Fruit fly (Drosophila melanogaster) whole organism, embryonic: ENCODE measurements around the gene CG12728.

Source experiments
- Adf1 ChIP-seq: fragments of 200-800 bp; sonication (Bioruptor generic); IDR thresholded peaks from 2 replicates; pipeline ENCODE4 v1.3.6; 2022; ENCODE audit warnings: missing biosample characterization, missing genetic modification characterization
- Antp ChIP-seq: fragments of 200-800 bp; sonication (Bioruptor generic); optimal IDR thresholded peaks from 3 replicates; lab custom pipeline; 2016; ENCODE audit warnings: missing biosample characterization, missing genetic modification characterization
- Atf6 ChIP-seq: fragments of 200-800 bp; sonication (Bioruptor generic); IDR thresholded peaks from 2 replicates; pipeline ENCODE4 v1.3.6; 2022; ENCODE audit warnings: missing biosample characterization, missing genetic modification characterization
- B-H1 ChIP-seq: fragments of 200-800 bp; sonication (Bioruptor generic); IDR thresholded peaks from 3 replicates; pipeline ENCODE4 v1.3.6; 2022; ENCODE audit warnings: missing biosample characterization, missing genetic modification characterization
- Bteb2 ChIP-seq: fragments of 200-800 bp; sonication (Bioruptor generic); optimal IDR thresholded peaks from 2 replicates; lab custom pipeline; 2016; ENCODE audit warnings: missing biosample characterization, missing genetic modification characterization
- CG10274 ChIP-seq: fragments of 200-800 bp; sonication (Bioruptor generic); optimal IDR thresholded peaks from 3 replicates; lab custom pipeline; 2017; ENCODE audit warnings: missing biosample characterization, mild to moderate bottlenecking, missing genetic modification characterization
- CG11456 ChIP-seq: fragments of 200-800 bp; sonication (Bioruptor generic); IDR thresholded peaks from 3 replicates; pipeline ENCODE4 v1.3.6; 2022; ENCODE audit warnings: missing biosample characterization, missing genetic modification characterization
- CG11695 ChIP-seq: fragments of 200-800 bp; sonication (Bioruptor generic); IDR thresholded peaks from 3 replicates; pipeline ENCODE4 v1.3.6; 2022; ENCODE audit warnings: missing biosample characterization, missing genetic modification characterization
- CG12769 ChIP-seq: fragments of 200-800 bp; sonication (Bioruptor generic); optimal IDR thresholded peaks from 2 replicates; lab custom pipeline; 2019; ENCODE audit warnings: missing biosample characterization, mild to moderate bottlenecking, missing genetic modification characterization, moderate library complexity
- CG14710 ChIP-seq: fragments of 200-800 bp; sonication (Bioruptor generic); optimal IDR thresholded peaks from 3 replicates; lab custom pipeline; 2019; ENCODE audit warnings: missing biosample characterization, mild to moderate bottlenecking, missing genetic modification characterization, moderate library complexity
- CG1529 ChIP-seq: fragments of 200-800 bp; sonication (Bioruptor generic); optimal IDR thresholded peaks from 3 replicates; lab custom pipeline; 2018; ENCODE audit warnings: missing biosample characterization, missing genetic modification characterization
- CG17186 ChIP-seq: fragments of 200-800 bp; sonication (Bioruptor generic); optimal IDR thresholded peaks from 3 replicates; lab custom pipeline; 2017; ENCODE audit warnings: missing biosample characterization, missing genetic modification reagents, missing genetic modification characterization
- CG18764 ChIP-seq: fragments of 200-800 bp; sonication (Bioruptor generic); optimal IDR thresholded peaks from 3 replicates; lab custom pipeline; 2016; ENCODE audit warnings: missing biosample characterization, missing genetic modification characterization
- CG2116 ChIP-seq: fragments of 200-800 bp; sonication (Bioruptor generic); optimal IDR thresholded peaks from 3 replicates; lab custom pipeline; 2018; ENCODE audit warnings: missing biosample characterization, mild to moderate bottlenecking, missing genetic modification characterization
- CG31388 ChIP-seq: fragments of 200-800 bp; sonication (Bioruptor generic); optimal IDR thresholded peaks from 2 replicates; lab custom pipeline; 2016; ENCODE audit warnings: missing biosample characterization, missing genetic modification characterization
- CG31441 ChIP-seq: fragments of 200-800 bp; sonication (Bioruptor generic); IDR thresholded peaks from 2 replicates; pipeline ENCODE4 v1.3.6; 2022; ENCODE audit warnings: missing biosample characterization, missing genetic modification characterization
- CG3407 ChIP-seq: fragments of 200-800 bp; sonication (Bioruptor generic); optimal IDR thresholded peaks from 2 replicates; lab custom pipeline; 2018; ENCODE audit warnings: missing biosample characterization, mild to moderate bottlenecking, missing genetic modification characterization
- CG3726 ChIP-seq: fragments of 200-800 bp; sonication (Bioruptor generic); IDR thresholded peaks from 3 replicates; pipeline ENCODE4, ENCODE4 v1.3.6; 2022; ENCODE audit warnings: missing biosample characterization, missing genetic modification characterization
- CG6175 ChIP-seq: fragments of 200-800 bp; sonication (Bioruptor generic); IDR thresholded peaks from 3 replicates; pipeline ENCODE4 v1.3.6; 2022; ENCODE audit warnings: missing biosample characterization, missing genetic modification characterization
- CG6272 ChIP-seq: fragments of 200-800 bp; sonication (Bioruptor generic); IDR thresholded peaks from 2 replicates; pipeline ENCODE4 v1.3.6; 2022; ENCODE audit warnings: missing biosample characterization, missing genetic modification characterization
- CG6765 ChIP-seq: fragments of 200-800 bp; sonication (Bioruptor generic); optimal IDR thresholded peaks from 3 replicates; lab custom pipeline; 2017; ENCODE audit warnings: missing biosample characterization, mild to moderate bottlenecking, missing genetic modification characterization
- CG6791 ChIP-seq: fragments of 200-800 bp; sonication (Bioruptor generic); IDR thresholded peaks from 3 replicates; pipeline ENCODE4 v1.3.6; 2022; ENCODE audit warnings: missing biosample characterization, missing genetic modification characterization; ENCODE audit not compliant: partially characterized antibody
- CG7271 ChIP-seq: fragments of 200-800 bp; sonication (Bioruptor generic); optimal IDR thresholded peaks from 2 replicates; lab custom pipeline; 2018; ENCODE audit warnings: missing biosample characterization, mild to moderate bottlenecking, missing genetic modification characterization, moderate library complexity
- D19B ChIP-seq: fragments of 200-800 bp; sonication (Bioruptor generic); optimal IDR thresholded peaks from 2 replicates; lab custom pipeline; 2017; ENCODE audit warnings: missing biosample characterization, mild to moderate bottlenecking, missing genetic modification characterization
- HHEX ChIP-seq: fragments of 200-800 bp; sonication (Bioruptor generic); optimal IDR thresholded peaks from 3 replicates; lab custom pipeline; 2017; ENCODE audit warnings: missing biosample characterization, mild to moderate bottlenecking, missing genetic modification characterization, missing genetic modification reagents
- HLH4C ChIP-seq: fragments of 200-800 bp; sonication (Bioruptor generic); IDR thresholded peaks from 3 replicates; pipeline ENCODE4 v1.3.6; 2022; ENCODE audit warnings: missing biosample characterization, missing genetic modification characterization; ENCODE audit not compliant: partially characterized antibody
- Hey ChIP-seq: fragments of 200-800 bp; sonication (Bioruptor generic); optimal IDR thresholded peaks from 3 replicates; lab custom pipeline; 2018; ENCODE audit warnings: missing biosample characterization, mild to moderate bottlenecking, missing genetic modification characterization
- Hr3 ChIP-seq: fragments of 200-800 bp; sonication (Bioruptor generic); optimal IDR thresholded peaks from 3 replicates; lab custom pipeline; 2016; ENCODE audit warnings: missing biosample characterization, missing genetic modification characterization
- NK7.1 ChIP-seq: fragments of 200-800 bp; sonication (Bioruptor generic); optimal IDR thresholded peaks from 3 replicates; lab custom pipeline; 2016; ENCODE audit warnings: missing biosample characterization, missing genetic modification characterization
- PHDP ChIP-seq: fragments of 200-800 bp; sonication (Bioruptor generic); optimal IDR thresholded peaks from 3 replicates; lab custom pipeline; 2018; ENCODE audit warnings: missing biosample characterization, mild to moderate bottlenecking, missing genetic modification characterization, moderate library complexity
- Spps ChIP-seq: fragments of 200-800 bp; sonication (Bioruptor generic); optimal IDR thresholded peaks from 2 replicates; lab custom pipeline; 2018; ENCODE audit warnings: missing biosample characterization, mild to moderate bottlenecking, missing genetic modification characterization
- Sry-β ChIP-seq: fragments of 200-800 bp; sonication (Bioruptor generic); optimal IDR thresholded peaks from 2 replicates; lab custom pipeline; 2018; ENCODE audit warnings: missing biosample characterization, mild to moderate bottlenecking, missing genetic modification characterization, moderate library complexity
- Ssrp ChIP-seq: fragments of 200-800 bp; sonication (Bioruptor generic); optimal IDR thresholded peaks from 2 replicates; lab custom pipeline; 2018; ENCODE audit warnings: missing biosample characterization, mild to moderate bottlenecking, missing genetic modification characterization, moderate library complexity
- Vsx1 ChIP-seq: fragments of 200-800 bp; sonication (Bioruptor generic); optimal IDR thresholded peaks from 2 replicates; lab custom pipeline; 2017; ENCODE audit warnings: missing biosample characterization, mild to moderate bottlenecking, missing genetic modification characterization, missing genetic modification reagents
- ato ChIP-seq: fragments of 200-800 bp; sonication (Bioruptor generic); IDR thresholded peaks from 2 replicates; pipeline ENCODE4 v1.3.6; 2022; ENCODE audit warnings: missing biosample characterization, missing genetic modification characterization; ENCODE audit not compliant: partially characterized antibody
- bigmax ChIP-seq: fragments of 200-800 bp; sonication (Bioruptor generic); optimal IDR thresholded peaks from 2 replicates; lab custom pipeline; 2018; ENCODE audit warnings: missing biosample characterization, mild to moderate bottlenecking, missing genetic modification characterization
- dimm ChIP-seq: fragments of 200-800 bp; sonication (Bioruptor generic); IDR thresholded peaks from 2 replicates; pipeline ENCODE4 v1.3.6; 2022; ENCODE audit warnings: missing biosample characterization, missing genetic modification characterization
- fd64A ChIP-seq: fragments of 200-800 bp; sonication (Bioruptor generic); optimal IDR thresholded peaks from 3 replicates; lab custom pipeline; 2018; ENCODE audit warnings: missing biosample characterization, mild to moderate bottlenecking, missing genetic modification characterization
- fu2 ChIP-seq: fragments of 200-800 bp; sonication (Bioruptor generic); optimal IDR thresholded peaks from 2 replicates; lab custom pipeline; 2016; ENCODE audit warnings: missing biosample characterization, missing genetic modification characterization
- grn ChIP-seq: fragments of 200-800 bp; sonication (Bioruptor generic); optimal IDR thresholded peaks from 3 replicates; lab custom pipeline; 2017; ENCODE audit warnings: missing biosample characterization, missing genetic modification characterization
- insv ChIP-seq, 2 experiments: fragments of 200-800 bp; sonication (Bioruptor generic); optimal IDR thresholded peaks; 3 replicates each; lab custom pipeline; 2016 to 2018; ENCODE audit warnings: missing biosample characterization in 2 of 2, missing genetic modification characterization in 2 of 2
- mld ChIP-seq: fragments of 200-800 bp; sonication (Bioruptor generic); IDR thresholded peaks from 3 replicates; pipeline ENCODE4 v1.3.6; 2022; ENCODE audit warnings: missing biosample characterization, missing genetic modification characterization; ENCODE audit not compliant: partially characterized antibody
- nerfin-1 ChIP-seq: fragments of 200-800 bp; sonication (Bioruptor generic); optimal IDR thresholded peaks from 3 replicates; lab custom pipeline; 2019; ENCODE audit warnings: missing biosample characterization, mild to moderate bottlenecking, missing genetic modification characterization, moderate library complexity
- oc ChIP-seq: fragments of 200-800 bp; sonication (Bioruptor generic); optimal IDR thresholded peaks from 2 replicates; lab custom pipeline; 2018; ENCODE audit warnings: missing biosample characterization, mild to moderate bottlenecking, missing genetic modification characterization, moderate library complexity
- pita ChIP-seq: fragments of 200-800 bp; sonication (Bioruptor generic); optimal IDR thresholded peaks from 2 replicates; lab custom pipeline; 2017; ENCODE audit warnings: missing biosample characterization, mild to moderate bottlenecking, missing genetic modification characterization
- pum ChIP-seq: fragments of 200-800 bp; sonication (Bioruptor generic); optimal IDR thresholded peaks from 2 replicates; lab custom pipeline; 2016; ENCODE audit warnings: missing biosample characterization, missing genetic modification characterization
- ranshi ChIP-seq: fragments of 200-800 bp; sonication (Bioruptor generic); IDR thresholded peaks from 2 replicates; pipeline ENCODE4 v1.3.6; 2022; ENCODE audit warnings: missing biosample characterization, missing genetic modification characterization
- tio ChIP-seq: fragments of 200-800 bp; sonication (Bioruptor generic); optimal IDR thresholded peaks from 2 replicates; lab custom pipeline; 2017; ENCODE audit warnings: missing biosample characterization, missing genetic modification characterization, inconsistent platforms
- unpg ChIP-seq: fragments of 200-800 bp; sonication (Bioruptor generic); optimal IDR thresholded peaks from 3 replicates; lab custom pipeline; 2018; ENCODE audit warnings: missing biosample characterization, mild to moderate bottlenecking, missing genetic modification characterization, moderate library complexity
- vfl ChIP-seq: fragments of 200-800 bp; sonication (Bioruptor generic); optimal IDR thresholded peaks from 2 replicates; lab custom pipeline; 2016; ENCODE audit warnings: missing biosample characterization, missing genetic modification characterization
- zf30C ChIP-seq: fragments of 200-800 bp; sonication (Bioruptor generic); optimal IDR thresholded peaks from 3 replicates; lab custom pipeline; 2018; ENCODE audit warnings: missing biosample characterization, mild to moderate bottlenecking, missing genetic modification characterization

The CG12728 gene

dm6 chrX:5907916-5908315 lies 34.5 kb upstream of the CG12728 start, which contains the start of gene CG12236 (continued):
- TF ChIP-seq Sry-β (GFP tag; lab: Kevin White, UChicago) (no peak), CG6272 (no peak), dimm (GFP tag; lab: Robert Waterston, UW) (no peak), pum (GFP tag; lab: Kevin White, UChicago) (no peak), NK7.1 (GFP tag; lab: Kevin White, UChicago) (peak; percentile 36), tio (no peak), Bteb2 (GFP tag; lab: Kevin White, UChicago) (no peak), Hey (tag; lab: Kevin White, UChicago) (no peak), B-H1 (no peak), bigmax (GFP tag; lab: Kevin White, UChicago) (peak; percentile 39), mld (GFP tag; lab: Robert Waterston, UW) (no peak), HLH4C (GFP tag; lab: Robert Waterston, UW) (no peak), insv (GFP tag; optimal IDR thresholded peaks at IDR 0.05; lab: Kevin White, UChicago) (peak in 1 of 2 experiments; percentile 68), Antp (GFP tag; lab: Kevin White, UChicago) (peak; percentile 34), vfl (GFP tag; lab: Kevin White, UChicago) (no peak), ato (GFP tag; lab: Robert Waterston, UW) (no peak), CG12769 (no peak), nerfin-1 (tag; lab: Kevin White, UChicago) (peak; percentile 4), Hr3 (GFP tag; lab: Kevin White, UChicago) (peak; percentile 21), CG7271 (tag; lab: Kevin White, UChicago) (no peak), fd64A (GFP tag; lab: Kevin White, UChicago) (no peak), Spps (no peak), Ssrp (tag; lab: Kevin White, UChicago) (no peak), zf30C (GFP tag; lab: Kevin White, UChicago) (peak; percentile 10), PHDP (tag; lab: Kevin White, UChicago) (no peak), CG17186 (GFP tag; lab: Kevin White, UChicago) (peak; percentile 85), CG6791 (GFP tag; lab: Robert Waterston, UW) (peak; percentile 59; the same call in 2 of the 3 replicates), CG18764 (GFP tag; lab: Kevin White, UChicago) (peak; percentile 20), CG11456 (GFP tag; lab: Robert Waterston, UW) (peak; percentile 80; the same call in 2 of the 3 replicates), fu2 (no peak), CG14710 (peak; percentile 73), CG31388 (no peak), D19B (no peak), CG2116 (GFP tag; lab: Kevin White, UChicago) (peak; percentile 99), Adf1 (GFP tag; lab: Robert Waterston, UW) (peak; percentile 42; the same call in 1 of the 2 replicates), pita (GFP tag; lab: Kevin White, UChicago) (no peak), CG6175 (GFP tag; lab: Robert Waterston, UW) (no peak; the same call in 2 of the 3 replicates), CG31441 (GFP tag; lab: Robert Waterston, UW) (no peak; the same call in 1 of the 2 replicates), oc (tag; lab: Kevin White, UChicago) (no peak), CG1529 (GFP tag; lab: Kevin White, UChicago) (no peak), CG3726 (no peak), CG6765 (GFP tag; lab: Kevin White, UChicago) (peak; percentile 55), ranshi (peak; percentile 42; the same call in 1 of the 2 replicates), Vsx1 (GFP tag; lab: Kevin White, UChicago) (no peak), CG10274 (GFP tag; lab: Kevin White, UChicago) (no peak), CG11695 (GFP tag; lab: Robert Waterston, UW) (no peak), HHEX (GFP tag; lab: Kevin White, UChicago) (peak; percentile 62), grn (GFP tag; lab: Kevin White, UChicago) (no peak), CG3407 (GFP tag; lab: Kevin White, UChicago) (no peak), unpg (GFP tag; lab: Kevin White, UChicago) (no peak), Atf6 (GFP tag; lab: Robert Waterston, UW) (no peak)
